Fruit fly (Drosophila melanogaster) whole organism, pupa: ENCODE results near the gene Eaat2.

Experiments
- CG10348 ChIP-seq: fragments of 200-800 bp; sonication (Bioruptor generic); IDR thresholded peaks from 2 replicates; pipeline ENCODE4 v1.3.6; 2022; ENCODE audit warnings: missing biosample characterization, missing genetic modification characterization
- CG12605 ChIP-seq: fragments of 200-800 bp; sonication (Bioruptor generic); IDR thresholded peaks from 2 replicates; pipeline ENCODE4 v1.3.6; 2022; ENCODE audit warnings: missing biosample characterization, missing genetic modification characterization
- CG13204 ChIP-seq: fragments of 200-800 bp; sonication (Bioruptor generic); optimal IDR thresholded peaks from 2 replicates; lab custom pipeline; 2018; ENCODE audit warnings: missing biosample characterization, mild to moderate bottlenecking, missing genetic modification characterization, moderate library complexity
- CG14655 ChIP-seq: fragments of 200-800 bp; sonication (Bioruptor generic); optimal IDR thresholded peaks from 3 replicates; lab custom pipeline; 2017; ENCODE audit warnings: mild to moderate bottlenecking, missing biosample characterization, missing genetic modification reagents, missing genetic modification characterization
- CG15710 ChIP-seq: fragments of 200-800 bp; sonication (Bioruptor generic); optimal IDR thresholded peaks from 2 replicates; lab custom pipeline; 2018; ENCODE audit warnings: missing biosample characterization, mild to moderate bottlenecking, missing genetic modification characterization, moderate library complexity
- CG17806 ChIP-seq: fragments of 200-800 bp; sonication (Bioruptor generic); optimal IDR thresholded peaks from 2 replicates; lab custom pipeline; 2018; ENCODE audit warnings: missing biosample characterization, mild to moderate bottlenecking, missing genetic modification characterization, moderate library complexity
- CG32121 ChIP-seq: fragments of 200-800 bp; sonication (Bioruptor generic); IDR thresholded peaks from 2 replicates; pipeline ENCODE4 v1.3.6; 2022; ENCODE audit warnings: missing biosample characterization, missing genetic modification characterization
- CG34367 ChIP-seq: fragments of 200-800 bp; sonication (Bioruptor generic); optimal IDR thresholded peaks from 2 replicates; lab custom pipeline; 2018; ENCODE audit warnings: missing biosample characterization, mild to moderate bottlenecking, missing genetic modification characterization
- CG4496 ChIP-seq: fragments of 200-800 bp; sonication (Bioruptor generic); IDR thresholded peaks from 3 replicates; pipeline ENCODE4 v1.3.6; 2022; ENCODE audit warnings: missing biosample characterization, missing genetic modification characterization
- CG8159 ChIP-seq: fragments of 200-800 bp; sonication (Bioruptor generic); optimal IDR thresholded peaks from 3 replicates; lab custom pipeline; 2018; ENCODE audit warnings: missing biosample characterization, mild to moderate bottlenecking, missing genetic modification characterization, moderate library complexity
- CG8301 ChIP-seq: fragments of 200-800 bp; sonication (Bioruptor generic); optimal IDR thresholded peaks from 2 replicates; lab custom pipeline; 2018; ENCODE audit warnings: missing biosample characterization, mild to moderate bottlenecking, missing genetic modification characterization
- CG9948 ChIP-seq: fragments of 200-800 bp; sonication (Bioruptor generic); optimal IDR thresholded peaks from 2 replicates; lab custom pipeline; 2018; ENCODE audit warnings: missing biosample characterization, mild to moderate bottlenecking, missing genetic modification characterization, moderate library complexity
- D1 ChIP-seq: fragments of 200-800 bp; sonication (Bioruptor generic); optimal IDR thresholded peaks from 2 replicates; lab custom pipeline; 2018; ENCODE audit warnings: missing biosample characterization, mild to moderate bottlenecking, missing genetic modification characterization, moderate library complexity
- EcR ChIP-seq: fragments of 200-800 bp; sonication (Bioruptor generic); optimal IDR thresholded peaks from 3 replicates; lab custom pipeline; 2019; ENCODE audit warnings: missing biosample characterization, missing genetic modification characterization, mild to moderate bottlenecking, moderate library complexity, missing genetic modification reagents
- Ets98B ChIP-seq: fragments of 200-800 bp; sonication (Bioruptor generic); IDR thresholded peaks from 2 replicates; pipeline ENCODE4 v1.3.6; 2022; ENCODE audit warnings: missing biosample characterization, missing genetic modification characterization
- Pif1A ChIP-seq: fragments of 200-800 bp; sonication (Bioruptor generic); optimal IDR thresholded peaks from 3 replicates; lab custom pipeline; 2016; ENCODE audit warnings: missing biosample characterization, missing genetic modification characterization
- Pif1B ChIP-seq: fragments of 200-800 bp; sonication (Bioruptor generic); optimal IDR thresholded peaks from 3 replicates; lab custom pipeline; 2016; ENCODE audit warnings: missing biosample characterization, missing genetic modification characterization
- Snoo ChIP-seq: fragments of 200-800 bp; sonication (Bioruptor generic); optimal IDR thresholded peaks from 3 replicates; lab custom pipeline; 2017; ENCODE audit warnings: missing biosample characterization, mild to moderate bottlenecking, missing genetic modification characterization, inconsistent platforms
- fd96Ca ChIP-seq: fragments of 200-800 bp; sonication (Bioruptor generic); IDR thresholded peaks from 3 replicates; pipeline ENCODE4 v1.3.6; 2022; ENCODE audit warnings: missing biosample characterization, missing genetic modification characterization
- gl ChIP-seq: fragments of 200-800 bp; sonication (Bioruptor generic); optimal IDR thresholded peaks from 2 replicates; lab custom pipeline; 2018; ENCODE audit warnings: missing biosample characterization, mild to moderate bottlenecking, missing genetic modification characterization
- rn ChIP-seq: fragments of 200-800 bp; sonication (Bioruptor generic); IDR thresholded peaks from 2 replicates; pipeline ENCODE4 v1.3.6; 2022; ENCODE audit warnings: missing biosample characterization, missing genetic modification characterization

Eaat2 gene

DNA sequence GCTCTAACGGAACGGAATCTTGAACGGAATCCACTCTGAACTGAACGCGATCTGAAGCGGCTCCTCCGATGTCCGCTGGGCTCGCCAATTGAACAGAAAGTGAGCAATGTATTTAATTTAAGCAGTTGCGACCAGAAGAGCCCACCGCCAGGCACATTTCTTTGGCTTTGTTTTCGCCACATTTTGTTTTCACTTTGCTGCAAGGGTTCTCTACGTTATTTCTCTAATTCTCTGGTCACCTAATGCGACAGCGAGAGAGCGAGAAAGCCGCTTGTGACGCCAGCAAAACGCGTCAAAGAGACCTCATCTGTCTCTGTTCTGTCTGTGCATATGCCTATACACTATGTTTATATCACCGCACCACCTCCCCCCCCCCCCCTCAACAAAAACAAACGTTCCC is at the start of gene Eaat2:
Gene Eaat2, minus strand, starts transcription at position 101 of the 400 bp plus-strand sequence.
- no peak for TF ChIP-seq CG9948
- TF ChIP-seq CG34367 = no peak
- TF ChIP-seq Ets98B (GFP tag; lab: Robert Waterston, UW) = no peak
- TF ChIP-seq CG17806 = no peak
- TF ChIP-seq CG12605 (GFP tag; lab: Robert Waterston, UW) = no peak
- TF ChIP-seq CG8159 (tag; lab: Kevin White, UChicago) = no peak
- TF ChIP-seq, all 21 proteins: peak for 0

DNA sequence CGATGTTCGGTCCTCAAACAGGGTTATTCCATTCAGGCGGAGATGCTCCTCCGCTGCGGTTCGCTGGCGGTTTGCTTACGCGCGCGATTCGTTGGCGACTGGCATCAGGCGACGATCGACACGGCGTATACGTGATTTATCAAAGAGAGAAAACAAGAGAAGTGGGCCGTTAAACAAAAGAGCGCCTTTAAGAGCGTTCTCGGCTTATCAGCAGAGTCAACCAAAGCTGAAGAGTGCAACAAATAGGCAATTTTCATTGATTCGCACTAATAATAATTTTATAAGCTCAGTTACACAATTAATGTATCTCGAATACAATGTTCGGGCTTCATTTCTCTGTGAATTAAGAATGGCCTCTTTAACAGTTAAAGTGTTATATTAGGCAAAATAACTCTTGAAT is 46.5 kb upstream of the Eaat2 start, which contains the start of gene Pkg21D:
Gene Pkg21D, minus strand, starts transcription at position 101 of the 400 bp plus-strand sequence.
- no peak for TF ChIP-seq CG13204 (GFP tag; lab: Kevin White, UChicago)
- no peak for TF ChIP-seq CG12605 (GFP tag; lab: Robert Waterston, UW)
- no peak for TF ChIP-seq CG34367
- no peak for TF ChIP-seq CG32121 (GFP tag; lab: Robert Waterston, UW)
- no peak for TF ChIP-seq CG8159 (tag; lab: Kevin White, UChicago)
- no peak for TF ChIP-seq Ets98B (GFP tag; lab: Robert Waterston, UW)
- no peak for TF ChIP-seq CG10348 (GFP tag; lab: Robert Waterston, UW)
- TF ChIP-seq CG17806 = no peak
- TF ChIP-seq Snoo = no peak
- no peak for TF ChIP-seq rn (GFP tag; lab: Robert Waterston, UW)
- no peak for TF ChIP-seq fd96Ca (GFP tag; lab: Robert Waterston, UW)
- TF ChIP-seq gl (tag; lab: Kevin White, UChicago) = no peak
- TF ChIP-seq Pif1A (GFP tag; lab: Kevin White, UChicago) = no peak
- no peak for TF ChIP-seq Pif1B
- no peak for TF ChIP-seq CG15710 (tag; lab: Kevin White, UChicago)
- TF ChIP-seq D1 (tag; lab: Kevin White, UChicago) = no peak
- TF ChIP-seq, all 21 proteins: peak for 0

DNA sequence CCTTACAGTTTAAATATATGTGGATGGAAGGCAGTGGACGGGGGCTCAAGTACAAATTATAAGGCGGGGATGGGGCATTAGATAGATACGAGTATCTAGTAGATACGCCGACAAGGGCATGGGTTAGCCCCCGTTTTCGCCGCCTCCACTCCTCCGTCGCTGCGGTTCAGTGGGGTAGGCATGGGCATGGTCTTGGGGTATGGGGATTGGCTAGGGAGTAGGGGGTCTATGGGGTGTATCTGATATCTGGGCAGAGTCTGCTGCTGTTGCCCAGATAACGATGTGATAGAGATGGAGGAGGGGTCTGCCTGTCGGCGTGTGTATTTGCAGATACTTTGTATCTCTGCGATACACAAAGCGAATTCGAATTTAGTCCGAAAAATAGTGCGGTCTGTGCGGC is 45.8 kb upstream of the Eaat2 start:
- TF ChIP-seq CG8301 (tag; lab: Kevin White, UChicago) (no peak), CG17806 (no peak), gl (tag; lab: Kevin White, UChicago) (no peak), Snoo (no peak), CG9948 (no peak), D1 (tag; lab: Kevin White, UChicago) (no peak), CG8159 (tag; lab: Kevin White, UChicago) (no peak), CG15710 (tag; lab: Kevin White, UChicago) (no peak), CG13204 (GFP tag; lab: Kevin White, UChicago) (no peak), CG34367 (no peak), fd96Ca (GFP tag; lab: Robert Waterston, UW) (no peak), CG14655 (GFP tag; lab: Kevin White, UChicago) (no peak), rn (GFP tag; lab: Robert Waterston, UW) (no peak), CG12605 (GFP tag; lab: Robert Waterston, UW) (no peak), EcR (GFP tag; lab: Kevin White, UChicago) (no peak), CG4496 (no peak), CG32121 (GFP tag; lab: Robert Waterston, UW) (no peak)

DNA sequence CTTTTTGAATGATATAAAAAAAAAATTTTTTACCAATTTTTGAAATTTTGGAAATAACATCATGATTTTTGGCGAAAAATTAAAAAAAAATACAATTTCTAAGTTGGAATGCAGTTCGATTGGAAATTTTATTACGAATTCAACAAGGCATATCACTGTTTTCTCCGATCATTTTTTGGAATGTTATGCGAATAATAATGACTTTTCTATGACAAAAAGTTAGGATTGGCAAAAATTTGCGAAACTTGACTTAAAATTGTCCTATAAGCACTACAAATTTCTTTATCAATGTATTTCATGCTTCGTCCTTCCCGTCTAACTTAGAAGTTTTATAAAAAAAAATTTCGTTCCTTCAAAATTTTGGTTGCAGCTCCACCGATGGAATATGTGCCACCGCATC is 39.8 kb upstream of the Eaat2 start, which contains the start of gene CG3544:
Gene CG3544, plus strand, starts transcription at position 301 of the 400 bp plus-strand sequence.
- TF ChIP-seq CG4496 (no peak), CG12605 (GFP tag; lab: Robert Waterston, UW) (no peak), CG14655 (GFP tag; lab: Kevin White, UChicago) (no peak), gl (tag; lab: Kevin White, UChicago) (no peak), Ets98B (GFP tag; lab: Robert Waterston, UW) (no peak), Pif1A (GFP tag; lab: Kevin White, UChicago) (no peak), EcR (GFP tag; lab: Kevin White, UChicago) (no peak), CG9948 (no peak)

DNA sequence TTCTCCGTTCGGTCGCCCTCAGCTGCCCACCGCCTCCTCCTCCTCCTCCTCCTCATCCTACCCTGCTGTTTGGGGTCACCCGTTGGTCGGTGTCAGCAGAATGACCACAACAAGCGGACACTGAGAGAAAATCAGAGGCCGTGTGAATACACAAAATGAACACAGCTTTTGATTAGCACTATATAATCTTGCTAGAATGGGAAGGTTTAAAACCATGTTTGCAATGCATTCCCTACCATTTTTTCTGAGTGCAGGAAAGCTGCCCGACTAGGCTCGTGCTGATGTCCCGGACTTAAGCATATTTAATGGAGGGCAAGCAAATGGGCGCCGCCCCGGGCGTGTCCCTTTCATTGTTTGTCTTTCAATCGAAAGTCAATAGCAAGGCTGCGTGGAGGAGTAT is 36.7 kb upstream of the Eaat2 start:
- TF ChIP-seq CG9948 (no peak), EcR (GFP tag; lab: Kevin White, UChicago) (no peak), CG12605 (GFP tag; lab: Robert Waterston, UW) (no peak), rn (GFP tag; lab: Robert Waterston, UW) (no peak), gl (tag; lab: Kevin White, UChicago) (no peak), CG13204 (GFP tag; lab: Kevin White, UChicago) (no peak), CG15710 (tag; lab: Kevin White, UChicago) (no peak), Snoo (no peak), CG4496 (no peak), Ets98B (GFP tag; lab: Robert Waterston, UW) (no peak), CG34367 (no peak), CG10348 (GFP tag; lab: Robert Waterston, UW) (no peak), CG32121 (GFP tag; lab: Robert Waterston, UW) (no peak), CG17806 (no peak), Pif1B (no peak), D1 (tag; lab: Kevin White, UChicago) (no peak), CG8159 (tag; lab: Kevin White, UChicago) (no peak), Pif1A (GFP tag; lab: Kevin White, UChicago) (no peak)

DNA sequence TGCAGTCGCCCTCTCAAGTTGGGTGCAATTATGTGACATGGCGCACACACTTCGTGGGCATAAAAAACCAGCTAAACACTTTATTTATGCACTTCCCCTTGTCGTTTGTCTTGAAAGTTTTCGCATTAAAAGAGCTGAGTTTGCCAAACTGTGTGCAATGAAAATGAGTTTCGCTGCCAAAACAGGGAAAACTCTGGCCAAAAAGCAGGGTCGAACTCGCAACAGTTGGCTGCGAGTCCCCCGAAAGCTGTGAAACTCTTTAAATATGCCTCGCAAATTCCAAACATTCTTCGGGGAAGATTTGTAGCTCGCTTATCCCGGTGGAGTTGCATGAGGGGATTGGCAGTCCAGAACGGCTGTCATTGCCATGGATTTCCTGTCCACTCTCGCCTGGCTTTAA is 36.0 kb upstream of the Eaat2 start, which contains the start of gene Gr21a:
Gene Gr21a, plus strand, starts transcription at position 301 of the 400 bp plus-strand sequence.
- no peak for TF ChIP-seq CG17806
- no peak for TF ChIP-seq CG4496
- TF ChIP-seq CG14655 (GFP tag; lab: Kevin White, UChicago) = no peak
- TF ChIP-seq Pif1A (GFP tag; lab: Kevin White, UChicago) = no peak
- no peak for TF ChIP-seq CG12605 (GFP tag; lab: Robert Waterston, UW)
- no peak for TF ChIP-seq fd96Ca (GFP tag; lab: Robert Waterston, UW)
- TF ChIP-seq D1 (tag; lab: Kevin White, UChicago) = no peak
- TF ChIP-seq Pif1B = no peak
- no peak for TF ChIP-seq CG15710 (tag; lab: Kevin White, UChicago)
- no peak for TF ChIP-seq CG32121 (GFP tag; lab: Robert Waterston, UW)
